Fruit fly (Drosophila melanogaster) whole organism, embryonic: ENCODE measurements around the gene Idi.
A peak's percentile ranks its signal among the peaks of the same experiment; 100 is the strongest.

Source experiments
- ATbp ChIP-seq: fragments of 200-800 bp; sonication (Bioruptor generic); optimal IDR thresholded peaks from 2 replicates; lab custom pipeline; 2017; ENCODE audit warnings: missing biosample characterization, mild to moderate bottlenecking, missing genetic modification characterization, missing genetic modification reagents
- Antp ChIP-seq: fragments of 200-800 bp; sonication (Bioruptor generic); optimal IDR thresholded peaks from 3 replicates; lab custom pipeline; 2016; ENCODE audit warnings: missing biosample characterization, missing genetic modification characterization
- Atf-2 ChIP-seq: fragments of 200-800 bp; sonication (Bioruptor generic); optimal IDR thresholded peaks from 2 replicates; lab custom pipeline; 2016; ENCODE audit warnings: missing biosample characterization, missing genetic modification characterization
- CG10147 ChIP-seq: fragments of 200-800 bp; sonication (Bioruptor generic); optimal IDR thresholded peaks from 2 replicates; lab custom pipeline; 2019; ENCODE audit warnings: missing biosample characterization, mild to moderate bottlenecking, missing genetic modification characterization, moderate library complexity
- CG10267 ChIP-seq: fragments of 200-800 bp; sonication (Bioruptor generic); optimal IDR thresholded peaks from 2 replicates; lab custom pipeline; 2018; ENCODE audit warnings: missing biosample characterization, mild to moderate bottlenecking, missing genetic modification characterization, moderate library complexity
- CG11560 ChIP-seq: fragments of 200-800 bp; sonication (Bioruptor generic); IDR thresholded peaks from 3 replicates; pipeline ENCODE4 v1.3.6; 2022; ENCODE audit warnings: missing biosample characterization, missing genetic modification characterization
- CG12071 ChIP-seq: fragments of 200-800 bp; sonication (Bioruptor generic); optimal IDR thresholded peaks from 3 replicates; lab custom pipeline; 2018; ENCODE audit warnings: missing biosample characterization, mild to moderate bottlenecking, missing genetic modification characterization
- CG14050 ChIP-seq: fragments of 200-800 bp; sonication (Bioruptor generic); IDR thresholded peaks from 3 replicates; pipeline ENCODE4 v1.3.6; 2022; ENCODE audit warnings: missing biosample characterization, missing genetic modification characterization
- CG14860 ChIP-seq: fragments of 200-800 bp; sonication (Bioruptor generic); IDR thresholded peaks from 3 replicates; pipeline ENCODE4 v1.3.6; 2022; ENCODE audit warnings: missing biosample characterization, missing genetic modification characterization; ENCODE audit not compliant: partially characterized antibody
- CG15269 ChIP-seq: fragments of 200-800 bp; sonication (Bioruptor generic); optimal IDR thresholded peaks from 2 replicates; lab custom pipeline; 2018; ENCODE audit warnings: missing biosample characterization, mild to moderate bottlenecking, missing genetic modification characterization, moderate library complexity
- CG15514 ChIP-seq: fragments of 200-800 bp; sonication (Bioruptor generic); optimal IDR thresholded peaks from 3 replicates; lab custom pipeline; 2017; ENCODE audit warnings: missing biosample characterization, missing genetic modification characterization, mild to moderate bottlenecking, moderate library complexity, missing genetic modification reagents
- CG17186 ChIP-seq: fragments of 200-800 bp; sonication (Bioruptor generic); optimal IDR thresholded peaks from 3 replicates; lab custom pipeline; 2017; ENCODE audit warnings: missing biosample characterization, missing genetic modification reagents, missing genetic modification characterization
- CG2120 ChIP-seq: fragments of 200-800 bp; sonication (Bioruptor generic); optimal IDR thresholded peaks from 3 replicates; lab custom pipeline; 2016; ENCODE audit warnings: missing biosample characterization, missing genetic modification characterization
- CG2199 ChIP-seq: fragments of 200-800 bp; sonication (Bioruptor generic); IDR thresholded peaks from 3 replicates; pipeline ENCODE4 v1.3.6; 2022; ENCODE audit warnings: missing biosample characterization, missing genetic modification characterization
- CG2889 ChIP-seq: fragments of 200-800 bp; sonication (Bioruptor generic); IDR thresholded peaks from 3 replicates; pipeline ENCODE4 v1.3.6; 2022; ENCODE audit warnings: missing biosample characterization, missing genetic modification characterization
- CG31365 ChIP-seq: fragments of 200-800 bp; sonication (Bioruptor generic); optimal IDR thresholded peaks from 2 replicates; lab custom pipeline; 2018; ENCODE audit warnings: missing biosample characterization, mild to moderate bottlenecking, missing genetic modification characterization
- CG3281 ChIP-seq: fragments of 200-800 bp; sonication (Bioruptor generic); optimal IDR thresholded peaks from 3 replicates; lab custom pipeline; 2017; ENCODE audit warnings: missing biosample characterization, mild to moderate bottlenecking, missing genetic modification characterization
- CG42726 ChIP-seq: fragments of 200-800 bp; sonication (Bioruptor generic); IDR thresholded peaks from 2 replicates; pipeline ENCODE4 v1.3.6; 2022; ENCODE audit warnings: missing biosample characterization, missing genetic modification characterization; ENCODE audit not compliant: partially characterized antibody
- CG4730 ChIP-seq: fragments of 200-800 bp; sonication (Bioruptor generic); IDR thresholded peaks from 2 replicates; pipeline ENCODE4 v1.3.6; 2022; ENCODE audit warnings: missing biosample characterization, missing genetic modification characterization
- CG5180 ChIP-seq: fragments of 200-800 bp; sonication (Bioruptor generic); optimal IDR thresholded peaks from 3 replicates; lab custom pipeline; 2017; ENCODE audit warnings: missing biosample characterization, missing genetic modification characterization, mild to moderate bottlenecking, moderate library complexity, missing genetic modification reagents
- CG7839 ChIP-seq: fragments of 200-800 bp; sonication (Bioruptor generic); optimal IDR thresholded peaks from 3 replicates; lab custom pipeline; 2018; ENCODE audit warnings: missing biosample characterization, mild to moderate bottlenecking, missing genetic modification characterization, moderate library complexity
- CG8290 ChIP-seq, 3 experiments: fragments of 200-800 bp; sonication (Bioruptor generic); optimal IDR thresholded peaks; 2 replicates each; lab custom pipeline; 2016 to 2019; ENCODE audit warnings: missing biosample characterization in 3 of 3, missing genetic modification characterization in 3 of 3, mild to moderate bottlenecking in 2 of 3, moderate library complexity in 1 of 3
- CG8359 ChIP-seq: fragments of 200-800 bp; sonication (Bioruptor generic); optimal IDR thresholded peaks from 2 replicates; lab custom pipeline; 2017; ENCODE audit warnings: missing biosample characterization, mild to moderate bottlenecking, missing genetic modification characterization, borderline replicate concordance
- CG9817 ChIP-seq: fragments of 200-800 bp; sonication (Bioruptor generic); optimal IDR thresholded peaks from 2 replicates; lab custom pipeline; 2018; ENCODE audit warnings: missing biosample characterization, mild to moderate bottlenecking, missing genetic modification characterization, moderate library complexity
- CTCF ChIP-seq: fragments of 200-800 bp; sonication (Bioruptor generic); optimal IDR thresholded peaks from 2 replicates; lab custom pipeline; 2017; ENCODE audit warnings: missing biosample characterization, mild to moderate bottlenecking, missing genetic modification characterization, moderate library complexity
- Dp ChIP-seq: fragments of 200-800 bp; sonication (Bioruptor generic); optimal IDR thresholded peaks from 2 replicates; lab custom pipeline; 2018; ENCODE audit warnings: missing biosample characterization, mild to moderate bottlenecking, missing genetic modification characterization, moderate library complexity
- ERR ChIP-seq: fragments of 200-800 bp; sonication (Bioruptor generic); optimal IDR thresholded peaks from 2 replicates; lab custom pipeline; 2016; ENCODE audit warnings: missing biosample characterization, missing genetic modification characterization
- Fer1 ChIP-seq: fragments of 200-800 bp; sonication (Bioruptor generic); optimal IDR thresholded peaks from 2 replicates; lab custom pipeline; 2017; ENCODE audit warnings: missing biosample characterization, mild to moderate bottlenecking, missing genetic modification characterization
- MESR4 ChIP-seq: fragments of 200-800 bp; sonication (Bioruptor generic); optimal IDR thresholded peaks from 2 replicates; lab custom pipeline; 2018; ENCODE audit warnings: missing biosample characterization, mild to moderate bottlenecking, missing genetic modification characterization, moderate library complexity
- Med ChIP-seq: fragments of 200-800 bp; sonication (Bioruptor generic); peaks from one replicate; lab custom pipeline; 2016; ENCODE audit warnings: missing biosample characterization, missing genetic modification characterization, mild to moderate bottlenecking, inconsistent platforms, moderate library complexity
- Meics ChIP-seq: fragments of 200-800 bp; sonication (Bioruptor generic); optimal IDR thresholded peaks from 2 replicates; lab custom pipeline; 2017; ENCODE audit warnings: missing biosample characterization, mild to moderate bottlenecking, missing genetic modification characterization
- NFAT ChIP-seq: fragments of 200-800 bp; sonication (Bioruptor generic); IDR thresholded peaks from 2 replicates; pipeline ENCODE4 v1.3.6; 2022; ENCODE audit warnings: missing biosample characterization, missing genetic modification characterization
- Neu2 ChIP-seq: fragments of 200-800 bp; sonication (Bioruptor generic); optimal IDR thresholded peaks from 3 replicates; lab custom pipeline; 2016; ENCODE audit warnings: missing biosample characterization, missing genetic modification characterization, borderline replicate concordance
- Nf-YB ChIP-seq: fragments of 200-800 bp; sonication (Bioruptor generic); optimal IDR thresholded peaks from 3 replicates; lab custom pipeline; 2019; ENCODE audit warnings: missing biosample characterization, mild to moderate bottlenecking, missing genetic modification characterization, moderate library complexity
- Spps ChIP-seq: fragments of 200-800 bp; sonication (Bioruptor generic); optimal IDR thresholded peaks from 2 replicates; lab custom pipeline; 2018; ENCODE audit warnings: missing biosample characterization, mild to moderate bottlenecking, missing genetic modification characterization
- Sry-δ ChIP-seq: fragments of 200-800 bp; sonication (Bioruptor generic); optimal IDR thresholded peaks from 2 replicates; lab custom pipeline; 2016; ENCODE audit warnings: missing biosample characterization, missing genetic modification characterization
- caup ChIP-seq: fragments of 200-800 bp; sonication (Bioruptor generic); optimal IDR thresholded peaks from 3 replicates; lab custom pipeline; 2017; ENCODE audit warnings: missing biosample characterization, mild to moderate bottlenecking, missing genetic modification characterization, moderate library complexity; ENCODE audit not compliant: severe bottlenecking
- cg ChIP-seq: fragments of 200-800 bp; sonication (Bioruptor generic); optimal IDR thresholded peaks from 3 replicates; lab custom pipeline; 2019; ENCODE audit warnings: missing biosample characterization, mild to moderate bottlenecking, missing genetic modification characterization, moderate library complexity
- gt ChIP-seq: fragments of 200-800 bp; sonication (Bioruptor generic); IDR thresholded peaks from 2 replicates; pipeline ENCODE4 v1.3.6; 2022; ENCODE audit warnings: missing biosample characterization, missing genetic modification characterization
- h ChIP-seq: fragments of >200 bp; optimal IDR thresholded peaks from 2 replicates; lab custom pipeline; 2017
- lmd ChIP-seq: fragments of 200-800 bp; sonication (Bioruptor generic); IDR thresholded peaks from 2 replicates; pipeline ENCODE4 v1.3.6; 2022; ENCODE audit warnings: missing biosample characterization, missing genetic modification characterization
- pfk ChIP-seq: fragments of 200-800 bp; sonication (Bioruptor generic); optimal IDR thresholded peaks from 2 replicates; lab custom pipeline; 2018; ENCODE audit warnings: missing biosample characterization, mild to moderate bottlenecking, missing genetic modification characterization, moderate library complexity
- salm ChIP-seq: fragments of 200-800 bp; sonication (Bioruptor generic); optimal IDR thresholded peaks from 2 replicates; lab custom pipeline; 2018; ENCODE audit warnings: missing biosample characterization, mild to moderate bottlenecking, missing genetic modification characterization
- sd ChIP-seq: fragments of 200-800 bp; sonication (Bioruptor generic); optimal IDR thresholded peaks from 3 replicates; lab custom pipeline; 2018; ENCODE audit warnings: missing biosample characterization, mild to moderate bottlenecking, missing genetic modification characterization, moderate library complexity
- sens ChIP-seq: fragments of 200-800 bp; sonication (Bioruptor generic); peaks from one replicate; lab custom pipeline; 2016; ENCODE audit warnings: missing biosample characterization, missing genetic modification characterization
- slou ChIP-seq: fragments of 200-800 bp; sonication (Bioruptor generic); optimal IDR thresholded peaks from 3 replicates; lab custom pipeline; 2016; ENCODE audit warnings: missing biosample characterization, missing genetic modification characterization
- slp2 ChIP-seq: fragments of 200-800 bp; sonication (Bioruptor generic); optimal IDR thresholded peaks from 2 replicates; lab custom pipeline; 2016; ENCODE audit warnings: missing biosample characterization, missing genetic modification characterization
- ssp ChIP-seq: fragments of 200-800 bp; sonication (Bioruptor generic); IDR thresholded peaks from 2 replicates; pipeline ENCODE4 v1.3.6; 2022; ENCODE audit warnings: missing biosample characterization, missing genetic modification characterization
- tap ChIP-seq: fragments of 200-800 bp; optimal IDR thresholded peaks from 3 replicates; lab custom pipeline; 2019; ENCODE audit warnings: missing biosample characterization, mild to moderate bottlenecking, missing genetic modification characterization, moderate library complexity
- trem ChIP-seq: fragments of 200-800 bp; optimal IDR thresholded peaks from 3 replicates; lab custom pipeline; 2019; ENCODE audit warnings: missing biosample characterization, mild to moderate bottlenecking, missing genetic modification characterization, moderate library complexity
- zen ChIP-seq: fragments of 200-800 bp; sonication (Bioruptor generic); optimal IDR thresholded peaks from 3 replicates; lab custom pipeline; 2018; ENCODE audit warnings: missing biosample characterization, mild to moderate bottlenecking, missing genetic modification characterization, moderate library complexity

Gene Idi

DNA sequence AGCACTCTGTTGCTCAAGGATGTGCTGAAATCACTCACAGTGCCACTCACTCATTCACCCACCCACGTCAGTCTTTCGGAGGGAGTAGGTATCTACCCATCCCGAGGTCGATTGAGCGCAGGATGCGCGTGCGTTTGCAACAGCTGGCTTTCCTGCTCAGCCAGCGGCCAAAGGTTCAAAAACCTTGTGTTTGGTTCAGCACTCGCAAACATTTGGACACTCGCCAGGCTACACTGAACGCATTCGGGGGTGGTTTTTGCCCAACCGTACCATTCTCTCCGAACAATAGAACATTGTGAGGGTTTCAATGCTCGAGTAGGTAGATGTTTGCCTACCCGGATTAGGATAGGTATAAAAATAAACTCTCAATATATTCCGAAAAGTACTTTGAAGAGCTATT lies 25.1 kb downstream of the Idi start (continued):
- no peak for TF ChIP-seq pfk (GFP tag; lab: Kevin White, UChicago)
- no peak for TF ChIP-seq ssp (GFP tag; lab: Robert Waterston, UW)
- no peak for TF ChIP-seq CG12071
- TF ChIP-seq CG10267 (tag; lab: Kevin White, UChicago): no peak
- TF ChIP-seq CTCF: no peak
- no peak for TF ChIP-seq cg (GFP tag; lab: Kevin White, UChicago)
- TF ChIP-seq Neu2: no peak
- no peak for TF ChIP-seq Antp
- TF ChIP-seq sd (tag; lab: Kevin White, UChicago): no peak
- no peak for TF ChIP-seq salm (tag; lab: Kevin White, UChicago)
- no peak for TF ChIP-seq CG5180 (GFP tag; lab: Kevin White, UChicago)
- TF ChIP-seq ERR (GFP tag; lab: Kevin White, UChicago): no peak
- no peak for TF ChIP-seq CG15269 (tag; lab: Kevin White, UChicago)
- peak; percentile 20 for TF ChIP-seq CG15514 (GFP tag; lab: Kevin White, UChicago)
- peak; percentile 71 for TF ChIP-seq Med
- no peak for TF ChIP-seq CG4730
- TF ChIP-seq CG2199 (GFP tag; lab: Robert Waterston, UW): peak; percentile 69; the same call in 1 of the 3 replicates
- TF ChIP-seq Nf-YB (GFP tag; lab: Kevin White, UChicago): no peak
- peak; percentile 25 for TF ChIP-seq CG2120 (GFP tag; lab: Kevin White, UChicago)
- no peak for TF ChIP-seq CG31365
- no peak for TF ChIP-seq CG10147
- TF ChIP-seq zen (tag; lab: Kevin White, UChicago): no peak
- TF ChIP-seq CG17186: no peak
- TF ChIP-seq slou (GFP tag; lab: Kevin White, UChicago): no peak
- no peak for TF ChIP-seq slp2 (GFP tag; lab: Kevin White, UChicago)
- no peak for TF ChIP-seq Meics (GFP tag; lab: Kevin White, UChicago)
- TF ChIP-seq CG42726 (GFP tag; lab: Robert Waterston, UW): no peak
- no peak for TF ChIP-seq NFAT (GFP tag; lab: Robert Waterston, UW)
- TF ChIP-seq CG2889 (GFP tag; lab: Robert Waterston, UW): no peak
- TF ChIP-seq tap (tag; lab: Kevin White, UChicago): no peak
- TF ChIP-seq ATbp (GFP tag; lab: Kevin White, UChicago): no peak
- TF ChIP-seq h: no peak
- TF ChIP-seq CG11560: no peak
- TF ChIP-seq Dp (GFP tag; lab: Kevin White, UChicago): no peak
- peak; percentile 20; the same call in 1 of the 2 replicates for TF ChIP-seq lmd
- no peak for TF ChIP-seq CG14050 (GFP tag; lab: Robert Waterston, UW)
- TF ChIP-seq CG9817 (tag; lab: Kevin White, UChicago): no peak
- TF ChIP-seq Spps: no peak
- TF ChIP-seq trem (tag; lab: Kevin White, UChicago): no peak
- TF ChIP-seq CG8290 (GFP tag; optimal IDR thresholded peaks at IDR 0.05; lab: Kevin White, UChicago): no peak
- TF ChIP-seq CG8290 (tag; optimal IDR thresholded peaks at IDR 0.05; lab: Kevin White, UChicago): peak in 1 of 2 experiments; percentile 49
- no peak for TF ChIP-seq caup (GFP tag; lab: Kevin White, UChicago)
- peak; percentile 37 for TF ChIP-seq Fer1 (GFP tag; lab: Kevin White, UChicago)
- no peak for TF ChIP-seq MESR4
- no peak for TF ChIP-seq CG14860 (GFP tag; lab: Robert Waterston, UW)
- TF ChIP-seq CG8359: no peak
- TF ChIP-seq Sry-δ (GFP tag; lab: Kevin White, UChicago): no peak
- TF ChIP-seq gt: no peak
- TF ChIP-seq Atf-2 (GFP tag; lab: Kevin White, UChicago): no peak
- TF ChIP-seq sens: no peak
- TF ChIP-seq CG7839 (tag; lab: Kevin White, UChicago): no peak
- no peak for TF ChIP-seq CG3281 (GFP tag; lab: Kevin White, UChicago)
